Fruit fly (Drosophila melanogaster) whole organism, prepupa: ENCODE data around the gene ACXD.

ENCODE experiments used
- CG10669 ChIP-seq: fragments of 200-800 bp; sonication (Bioruptor generic); optimal IDR thresholded peaks from 3 replicates; lab custom pipeline; 2018; ENCODE audit warnings: missing biosample characterization, mild to moderate bottlenecking, missing genetic modification characterization, moderate library complexity
- CG11762 ChIP-seq: fragments of 200-800 bp; sonication (Bioruptor generic); optimal IDR thresholded peaks from 3 replicates; lab custom pipeline; 2016; ENCODE audit warnings: missing biosample characterization, missing genetic modification characterization; ENCODE audit not compliant: insufficient read depth
- CG15336 ChIP-seq: fragments of 200-800 bp; sonication (Bioruptor generic); IDR thresholded peaks from 2 replicates; pipeline ENCODE4 v1.3.6; 2022; ENCODE audit warnings: missing biosample characterization, missing genetic modification characterization
- CG1621 ChIP-seq: fragments of 200-800 bp; sonication (Bioruptor generic); optimal IDR thresholded peaks from 3 replicates; lab custom pipeline; 2018; ENCODE audit warnings: missing biosample characterization, mild to moderate bottlenecking, missing genetic modification characterization
- CG16779 ChIP-seq: fragments of 200-800 bp; sonication (Bioruptor generic); optimal IDR thresholded peaks from 3 replicates; lab custom pipeline; 2017; ENCODE audit warnings: missing biosample characterization, mild to moderate bottlenecking, missing genetic modification characterization
- CG34406 ChIP-seq: fragments of 200-800 bp; sonication (Bioruptor generic); optimal IDR thresholded peaks from 3 replicates; lab custom pipeline; 2016; ENCODE audit warnings: missing biosample characterization, missing genetic modification characterization
- CG4318 ChIP-seq: fragments of 200-800 bp; sonication (Bioruptor generic); optimal IDR thresholded peaks from 3 replicates; lab custom pipeline; 2017; ENCODE audit warnings: missing biosample characterization, mild to moderate bottlenecking, missing genetic modification characterization
- CG6163 ChIP-seq: fragments of 200-800 bp; sonication (Bioruptor generic); IDR thresholded peaks from 3 replicates; pipeline ENCODE4 v1.3.6; 2022; ENCODE audit warnings: missing biosample characterization, missing genetic modification characterization
- CG6854 ChIP-seq: fragments of 200-800 bp; sonication (Bioruptor generic); optimal IDR thresholded peaks from 2 replicates; lab custom pipeline; 2017; ENCODE audit warnings: missing biosample characterization, mild to moderate bottlenecking, missing genetic modification characterization
- CG7368 ChIP-seq: fragments of 200-800 bp; sonication (Bioruptor generic); optimal IDR thresholded peaks from 3 replicates; lab custom pipeline; 2016; ENCODE audit warnings: missing biosample characterization, missing genetic modification characterization
- CG8319 ChIP-seq: fragments of 200-800 bp; sonication (Bioruptor generic); optimal IDR thresholded peaks from 3 replicates; lab custom pipeline; 2016; ENCODE audit warnings: missing biosample characterization, missing genetic modification characterization
- CG8632 ChIP-seq: fragments of 200-800 bp; sonication (Bioruptor generic); optimal IDR thresholded peaks from 3 replicates; lab custom pipeline; 2016; ENCODE audit warnings: missing biosample characterization, missing genetic modification characterization
- CG9139 ChIP-seq: fragments of 200-800 bp; sonication (Bioruptor generic); optimal IDR thresholded peaks from 3 replicates; lab custom pipeline; 2017; ENCODE audit warnings: missing biosample characterization, mild to moderate bottlenecking, missing genetic modification characterization
- Eip78C ChIP-seq: fragments of 200-800 bp; sonication (Bioruptor generic); peaks from one replicate; lab custom pipeline; 2016; ENCODE audit warnings: missing biosample characterization, missing genetic modification characterization
- Eip93F ChIP-seq: fragments of 200-800 bp; sonication (Bioruptor generic); optimal IDR thresholded peaks from 2 replicates; lab custom pipeline; 2016; ENCODE audit warnings: missing biosample characterization, mild to moderate bottlenecking, missing genetic modification characterization
- Ets96B ChIP-seq: fragments of 200-800 bp; optimal IDR thresholded peaks from 2 replicates; lab custom pipeline; 2019; ENCODE audit warnings: missing biosample characterization, mild to moderate bottlenecking, missing genetic modification characterization, moderate library complexity
- Gug ChIP-seq: fragments of 200-800 bp; sonication (Bioruptor generic); IDR thresholded peaks from 2 replicates; pipeline ENCODE4 v1.3.6; 2022; ENCODE audit warnings: missing biosample characterization, missing genetic modification characterization
- Met ChIP-seq: fragments of 200-800 bp; sonication (Bioruptor generic); optimal IDR thresholded peaks from 3 replicates; lab custom pipeline; 2016; ENCODE audit warnings: missing biosample characterization, missing genetic modification characterization
- OdsH ChIP-seq: fragments of 200-800 bp; sonication (Bioruptor generic); optimal IDR thresholded peaks from 3 replicates; lab custom pipeline; 2016; ENCODE audit warnings: missing biosample characterization, missing genetic modification characterization
- Smox ChIP-seq: fragments of 200-800 bp; sonication (Bioruptor generic); optimal IDR thresholded peaks from 3 replicates; lab custom pipeline; 2016; ENCODE audit warnings: missing biosample characterization, missing genetic modification characterization
- achi ChIP-seq: fragments of 200-800 bp; sonication (Bioruptor generic); optimal IDR thresholded peaks from 3 replicates; lab custom pipeline; 2016; ENCODE audit warnings: missing biosample characterization, missing genetic modification characterization
- acj6 ChIP-seq: fragments of 200-800 bp; sonication (Bioruptor generic); optimal IDR thresholded peaks from 3 replicates; lab custom pipeline; 2016; ENCODE audit warnings: missing biosample characterization, missing genetic modification characterization
- dsx ChIP-seq: fragments of 200-800 bp; optimal IDR thresholded peaks from 3 replicates; lab custom pipeline; 2019; ENCODE audit warnings: missing biosample characterization, mild to moderate bottlenecking, missing genetic modification characterization, moderate library complexity; ENCODE audit not compliant: poor library complexity, severe bottlenecking
- eg ChIP-seq: fragments of 200-800 bp; sonication (Bioruptor generic); IDR thresholded peaks from 3 replicates; pipeline ENCODE4 v1.3.6; 2022; ENCODE audit warnings: missing biosample characterization, missing genetic modification characterization
- esn ChIP-seq: fragments of 200-800 bp; sonication (Bioruptor generic); optimal IDR thresholded peaks from 2 replicates; lab custom pipeline; 2016; ENCODE audit warnings: missing biosample characterization, mild to moderate bottlenecking, missing genetic modification characterization, moderate library complexity
- fd59A ChIP-seq: fragments of 200-800 bp; sonication (Bioruptor generic); optimal IDR thresholded peaks from 2 replicates; lab custom pipeline; 2017; ENCODE audit warnings: missing biosample characterization, mild to moderate bottlenecking, missing genetic modification characterization, missing genetic modification reagents
- fd85E ChIP-seq: fragments of 200-800 bp; sonication (Bioruptor generic); optimal IDR thresholded peaks from 3 replicates; lab custom pipeline; 2016; ENCODE audit warnings: missing biosample characterization, missing genetic modification characterization
- fkh ChIP-seq: fragments of 200-800 bp; sonication (Bioruptor generic); optimal IDR thresholded peaks from 3 replicates; lab custom pipeline; 2017; ENCODE audit warnings: missing biosample characterization, mild to moderate bottlenecking, missing genetic modification characterization, moderate library complexity
- lz ChIP-seq: fragments of 200-800 bp; sonication (Bioruptor generic); optimal IDR thresholded peaks from 3 replicates; lab custom pipeline; 2016; ENCODE audit warnings: missing biosample characterization, missing genetic modification characterization
- salr ChIP-seq, 2 experiments: fragments of 200-800 bp; sonication (Bioruptor generic); optimal IDR thresholded peaks; 3 replicates each; lab custom pipeline; 2016 to 2018; ENCODE audit warnings: missing biosample characterization in 2 of 2, missing genetic modification characterization in 2 of 2, mild to moderate bottlenecking in 1 of 2
- topi ChIP-seq: fragments of 200-800 bp; sonication (Bioruptor generic); optimal IDR thresholded peaks from 3 replicates; lab custom pipeline; 2016; ENCODE audit warnings: missing biosample characterization, missing genetic modification characterization
- vri ChIP-seq: fragments of 200-800 bp; sonication (Bioruptor generic); optimal IDR thresholded peaks from 3 replicates; lab custom pipeline; 2016; ENCODE audit warnings: missing biosample characterization, mild to moderate bottlenecking, missing genetic modification characterization

ACXD gene

dm6 chr3L:2229172-2229696, 8.2 kb upstream of the ACXD start, which contains the start of gene Oseg2:
Gene Oseg2, plus strand, starts transcription at chr3L:2229646.
- TF ChIP-seq Eip78C (GFP tag; lab: Kevin White, UChicago) (peak; percentile 45), acj6 (GFP tag; lab: Kevin White, UChicago) (no peak), CG7368 (peak; percentile 53), topi (GFP tag; lab: Kevin White, UChicago) (no peak), dsx (GFP tag; lab: Kevin White, UChicago) (no peak)

- TF ChIP-seq CG4318 (GFP tag; lab: Kevin White, UChicago) (no peak), CG9139 (GFP tag; lab: Kevin White, UChicago) (no peak), Eip78C (GFP tag; lab: Kevin White, UChicago) (no peak), CG6163 (GFP tag; lab: Robert Waterston, UW) (no peak), fd59A (GFP tag; lab: Kevin White, UChicago) (no peak), CG11762 (GFP tag; lab: Kevin White, UChicago) (no peak), esn (GFP tag; lab: Kevin White, UChicago) (no peak), Gug (GFP tag; lab: Robert Waterston, UW) (no peak), CG10669 (GFP tag; lab: Kevin White, UChicago) (no peak), fd85E (GFP tag; lab: Kevin White, UChicago) (no peak), Eip93F (no peak)
Observed at dm6 chr3L:2237034-2237433, 374 bp upstream of the ACXD start, which contains the start of gene CG9018. Gene CG9018, minus strand, starts transcription at chr3L:2237076.

dm6 chr3L:2243846-2244528, 6.6 kb downstream of the ACXD start, which contains the start of gene CG32301:
Gene CG32301, plus strand, starts transcription at chr3L:2244478.
- no peak for TF ChIP-seq CG10669 (GFP tag; lab: Kevin White, UChicago)
- TF ChIP-seq CG15336, result 0 out of 2 replicates have a peak, but pooled peaks have one; percentile 13
- TF ChIP-seq CG8319 (GFP tag; lab: Kevin White, UChicago), result peak; percentile 8

- TF ChIP-seq CG15336 (no peak), CG6854 (no peak), CG8632 (GFP tag; lab: Kevin White, UChicago) (no peak), fd59A (GFP tag; lab: Kevin White, UChicago) (no peak), OdsH (no peak), eg (GFP tag; lab: Robert Waterston, UW) (no peak), CG16779 (tag; lab: Kevin White, UChicago) (no peak), salr (GFP tag; optimal IDR thresholded peaks at IDR 0.05; lab: Kevin White, UChicago) (no peak), Met (GFP tag; lab: Kevin White, UChicago) (no peak), CG4318 (GFP tag; lab: Kevin White, UChicago) (no peak), vri (GFP tag; lab: Kevin White, UChicago) (no peak), Smox (GFP tag; lab: Kevin White, UChicago) (no peak), CG34406 (GFP tag; lab: Kevin White, UChicago) (no peak), esn (GFP tag; lab: Kevin White, UChicago) (no peak), Ets96B (tag; lab: Kevin White, UChicago) (no peak), lz (GFP tag; lab: Kevin White, UChicago) (no peak), achi (no peak)
Observed at dm6 chr3L:2248335-2248734, 10.9 kb downstream of the ACXD start, which contains the start of gene CG32305. Gene CG32305, plus strand, starts transcription at chr3L:2248635.

- no peak for TF ChIP-seq CG1621
- peak; percentile 81 for TF ChIP-seq fkh (GFP tag; lab: Kevin White, UChicago)
- TF ChIP-seq, all 60 proteins: peak for 1
Observed at dm6 chr3L:2253962-2254662, 16.7 kb downstream of the ACXD start.
